Worm (Caenorhabditis elegans) whole organism, L4/young adult: Measurements from ENCODE around the gene gst-14.

Experiments used
- W03F9.2 ChIP-seq: fragments of 150-350 bp; optimal IDR thresholded peaks from 2 replicates; lab custom pipeline; 2014; ENCODE audit warnings: missing biosample characterization, missing genetic modification characterization
- him-1 ChIP-seq: sonication (generic microtip); optimal IDR thresholded peaks from 2 replicates; lab custom pipeline; 2016; ENCODE audit warnings: missing genotype, missing genetic modification reagents, missing genetic modification characterization, missing compliant biosample characterization

ce11 chrII:13638576-13638975, 22.7 kb upstream of the gst-14 start:
- TF ChIP-seq W03F9.2 (no peak), him-1 (tag; lab: Kevin White, UChicago) (no peak)
